Worm (Caenorhabditis elegans) whole organism, young adult: ENCODE measurements around the gene str-140.

Experiments used
- B0019.2 ChIP-seq: fragments of 200-800 bp; sonication (Bioruptor generic); conservative IDR thresholded peaks from 2 replicates; pipeline ENCODE4 v1.3.6; 2022; ENCODE audit warnings: missing genetic modification reagents, missing genetic modification characterization, missing compliant biosample characterization
- B0336.3 ChIP-seq: fragments of 200-800 bp; sonication (Bioruptor generic); IDR thresholded peaks from 2 replicates; pipeline ENCODE4 v1.3.6; 2022; ENCODE audit warnings: missing genetic modification characterization, missing compliant biosample characterization
- C17E4.6 ChIP-seq: fragments of 200-800 bp; sonication (Bioruptor generic); IDR thresholded peaks from 2 replicates; pipeline ENCODE4 v1.3.6; 2022; ENCODE audit warnings: missing genetic modification reagents, missing genetic modification characterization, missing compliant biosample characterization
- F10E7.11 ChIP-seq: sonication (generic microtip); optimal IDR thresholded peaks from 2 replicates; lab custom pipeline; 2017; ENCODE audit warnings: mild to moderate bottlenecking, missing genetic modification characterization, moderate library complexity, missing compliant biosample characterization
- F33H1.4 ChIP-seq: fragments of 200-800 bp; sonication (Bioruptor generic); IDR thresholded peaks from 2 replicates; pipeline ENCODE4 v1.3.6; 2022; ENCODE audit warnings: missing genetic modification reagents, missing genetic modification characterization, missing compliant biosample characterization
- F39B2.1 ChIP-seq: fragments of 200-800 bp; sonication (Bioruptor generic); IDR thresholded peaks from 2 replicates; pipeline ENCODE4 v1.3.6; 2022; ENCODE audit warnings: missing genetic modification reagents, missing genetic modification characterization, missing compliant biosample characterization
- F49E8.2 ChIP-seq: sonication (generic microtip); optimal IDR thresholded peaks from 3 replicates; lab custom pipeline; 2017; ENCODE audit warnings: missing genetic modification characterization, mild to moderate bottlenecking, missing compliant biosample characterization, antibody characterized with exemption, moderate library complexity; ENCODE audit not compliant: insufficient read depth
- F52B5.7 ChIP-seq: sonication (generic microtip); optimal IDR thresholded peaks from 2 replicates; lab custom pipeline; 2016; ENCODE audit warnings: mild to moderate bottlenecking, missing genetic modification characterization, missing compliant biosample characterization
- T26A5.8 ChIP-seq: sonication (generic microtip); optimal IDR thresholded peaks from 2 replicates; lab custom pipeline; 2016; ENCODE audit warnings: missing genetic modification characterization, missing compliant biosample characterization
- ZK185.1 ChIP-seq: sonication (generic microtip); optimal IDR thresholded peaks from 2 replicates; lab custom pipeline; 2016; ENCODE audit warnings: mild to moderate bottlenecking, missing genetic modification characterization, missing compliant biosample characterization; ENCODE audit not compliant: poor library complexity, severe bottlenecking
- aptf-2 ChIP-seq: fragments of 200-800 bp; sonication (Bioruptor generic); conservative IDR thresholded peaks from 2 replicates; pipeline ENCODE4 v1.3.6; 2022; ENCODE audit warnings: missing genetic modification reagents, missing genetic modification characterization, missing compliant biosample characterization
- atf-7 ChIP-seq: sonication (generic microtip); optimal IDR thresholded peaks from 2 replicates; lab custom pipeline; 2017; ENCODE audit warnings: mild to moderate bottlenecking, missing genetic modification characterization, missing compliant biosample characterization
- attf-6 ChIP-seq: fragments of 200-800 bp; sonication (Bioruptor generic); IDR thresholded peaks from 2 replicates; pipeline ENCODE4 v1.3.6; 2022; ENCODE audit warnings: missing genetic modification reagents, missing genetic modification characterization, missing compliant biosample characterization
- bed-1 ChIP-seq: fragments of 200-800 bp; sonication (Bioruptor generic); IDR thresholded peaks from 2 replicates; pipeline ENCODE4 v1.3.6; 2022; ENCODE audit warnings: missing genetic modification reagents, missing genetic modification characterization, missing compliant biosample characterization
- cebp-2 ChIP-seq: fragments of 200-800 bp; sonication (Bioruptor generic); IDR thresholded peaks from 2 replicates; pipeline ENCODE4 v1.3.6; 2022; ENCODE audit warnings: missing genetic modification characterization, missing compliant biosample characterization
- ceh-79 ChIP-seq: sonication (generic microtip); optimal IDR thresholded peaks from 2 replicates; lab custom pipeline; 2017; ENCODE audit warnings: mild to moderate bottlenecking, missing genetic modification characterization, missing compliant biosample characterization
- chd-7 ChIP-seq: sonication (generic microtip); optimal IDR thresholded peaks from 2 replicates; lab custom pipeline; 2016; ENCODE audit warnings: mild to moderate bottlenecking, missing genetic modification characterization, moderate library complexity, missing compliant biosample characterization
- dpl-1 ChIP-seq: fragments of 150-350 bp; optimal IDR thresholded peaks from 2 replicates; lab custom pipeline; 2014; ENCODE audit warnings: missing biosample characterization, missing genetic modification reagents, missing genetic modification characterization
- efl-1 ChIP-seq: fragments of 150-350 bp; optimal IDR thresholded peaks from 2 replicates; lab custom pipeline; 2014; ENCODE audit warnings: missing biosample characterization, missing genetic modification reagents, missing genetic modification characterization
- egl-18 ChIP-seq: fragments of 200-800 bp; sonication (Bioruptor generic); IDR thresholded peaks from 2 replicates; pipeline ENCODE4 v1.3.6; 2022; ENCODE audit warnings: missing genetic modification reagents, missing genetic modification characterization, missing compliant biosample characterization
- hmg-20 ChIP-seq: fragments of 200-800 bp; sonication (Bioruptor generic); IDR thresholded peaks from 2 replicates; pipeline ENCODE4 v1.3.6; 2022; ENCODE audit warnings: missing genetic modification reagents, missing genetic modification characterization, missing compliant biosample characterization
- hrde-1 ChIP-seq: sonication (generic microtip); optimal IDR thresholded peaks from 2 replicates; lab custom pipeline; 2016; ENCODE audit warnings: missing genetic modification characterization, mild to moderate bottlenecking, missing compliant biosample characterization, moderate library complexity, missing genotype, missing genetic modification reagents, borderline replicate concordance
- hsf-1 ChIP-seq: fragments of 200-800 bp; sonication (Bioruptor generic); IDR thresholded peaks from 2 replicates; pipeline ENCODE4 v1.3.6; 2022; ENCODE audit warnings: missing genetic modification reagents, missing genetic modification characterization, missing compliant biosample characterization
- let-526 ChIP-seq: fragments of 200-800 bp; sonication (Bioruptor generic); IDR thresholded peaks from 2 replicates; pipeline ENCODE4 v1.3.6; 2022; ENCODE audit warnings: missing genetic modification reagents, missing genetic modification characterization, missing compliant biosample characterization
- lin-35 ChIP-seq, 3 experiments: fragments of 150-350 bp in 2 of 3; sonication (generic microtip) in 1 of 3; optimal IDR thresholded peaks; 2 replicates each; lab custom pipeline; 2014 to 2018; ENCODE audit warnings: missing biosample characterization in 3 of 3, missing genetic modification characterization in 3 of 3, missing genetic modification reagents in 3 of 3
- lir-1 ChIP-seq: fragments of 200-800 bp; sonication (Bioruptor generic); conservative IDR thresholded peaks from 2 replicates; pipeline ENCODE4 v1.3.6; 2022; ENCODE audit warnings: missing genetic modification reagents, missing genetic modification characterization, missing compliant biosample characterization
- lsy-27 ChIP-seq: sonication (generic microtip); optimal IDR thresholded peaks from 2 replicates; lab custom pipeline; 2017; ENCODE audit warnings: missing genetic modification characterization, mild to moderate bottlenecking, missing compliant biosample characterization, antibody characterized with exemption, missing genotype, borderline replicate concordance; ENCODE audit not compliant: insufficient read depth
- madf-10 ChIP-seq: sonication (generic microtip); optimal IDR thresholded peaks from 2 replicates; lab custom pipeline; 2016; ENCODE audit warnings: mild to moderate bottlenecking, missing genetic modification characterization, missing compliant biosample characterization
- mel-28 ChIP-seq: sonication (generic microtip); optimal IDR thresholded peaks from 2 replicates; lab custom pipeline; 2016; ENCODE audit warnings: borderline replicate concordance, mild to moderate bottlenecking, missing genetic modification characterization, missing compliant biosample characterization
- mes-4 ChIP-seq: sonication (generic microtip); optimal IDR thresholded peaks from 2 replicates; lab custom pipeline; 2016; ENCODE audit warnings: missing genotype, missing genetic modification characterization, missing compliant biosample characterization
- nfya-2 ChIP-seq: fragments of 200-800 bp; sonication (Bioruptor generic); IDR thresholded peaks from 2 replicates; pipeline ENCODE4 v1.3.6; 2022; ENCODE audit warnings: missing genetic modification reagents, missing genetic modification characterization, missing compliant biosample characterization
- nfyb-1 ChIP-seq: fragments of 200-800 bp; sonication (Bioruptor generic); IDR thresholded peaks from 2 replicates; pipeline ENCODE4 v1.3.6; 2022; ENCODE audit warnings: missing genetic modification reagents, missing genetic modification characterization, missing compliant biosample characterization
- nhr-120 ChIP-seq: fragments of 200-800 bp; sonication (Bioruptor generic); IDR thresholded peaks from 2 replicates; pipeline ENCODE4 v1.3.6; 2022; ENCODE audit warnings: missing genetic modification characterization, missing compliant biosample characterization
- nhr-90 ChIP-seq: sonication (generic microtip); optimal IDR thresholded peaks from 2 replicates; lab custom pipeline; 2016; ENCODE audit warnings: missing genotype, mild to moderate bottlenecking, missing genetic modification characterization, missing compliant biosample characterization
- pbrm-1 ChIP-seq: fragments of 200-800 bp; sonication (Bioruptor generic); IDR thresholded peaks from 2 replicates; pipeline ENCODE4 v1.3.6; 2022; ENCODE audit warnings: missing genetic modification reagents, missing genetic modification characterization, missing compliant biosample characterization
- rcor-1 ChIP-seq: fragments of 200-800 bp; sonication (Bioruptor generic); IDR thresholded peaks from 2 replicates; pipeline ENCODE4 v1.3.6; 2022; ENCODE audit warnings: missing genetic modification reagents, missing genetic modification characterization, missing compliant biosample characterization
- repo-1 ChIP-seq: sonication (generic microtip); optimal IDR thresholded peaks from 2 replicates; lab custom pipeline; 2017; ENCODE audit warnings: mild to moderate bottlenecking, missing genetic modification characterization, missing compliant biosample characterization
- zfh-2 ChIP-seq: fragments of 200-800 bp; sonication (Bioruptor generic); conservative IDR thresholded peaks from 2 replicates; pipeline ENCODE4 v1.3.6; 2022; ENCODE audit warnings: missing genetic modification reagents, missing genetic modification characterization, missing compliant biosample characterization
- zim-3 ChIP-seq: sonication (generic microtip); optimal IDR thresholded peaks from 2 replicates; lab custom pipeline; 2017; ENCODE audit warnings: mild to moderate bottlenecking, missing genetic modification characterization, moderate library complexity, missing compliant biosample characterization
- ztf-18 ChIP-seq: sonication (generic microtip); optimal IDR thresholded peaks from 2 replicates; lab custom pipeline; 2016; ENCODE audit warnings: missing genotype, mild to moderate bottlenecking, missing genetic modification characterization, missing compliant biosample characterization
- ztf-6 ChIP-seq: fragments of 200-800 bp; sonication (Bioruptor generic); IDR thresholded peaks from 2 replicates; pipeline ENCODE4 v1.3.6; 2022; ENCODE audit warnings: missing genetic modification reagents, missing genetic modification characterization, missing compliant biosample characterization

Gene str-140

DNA sequence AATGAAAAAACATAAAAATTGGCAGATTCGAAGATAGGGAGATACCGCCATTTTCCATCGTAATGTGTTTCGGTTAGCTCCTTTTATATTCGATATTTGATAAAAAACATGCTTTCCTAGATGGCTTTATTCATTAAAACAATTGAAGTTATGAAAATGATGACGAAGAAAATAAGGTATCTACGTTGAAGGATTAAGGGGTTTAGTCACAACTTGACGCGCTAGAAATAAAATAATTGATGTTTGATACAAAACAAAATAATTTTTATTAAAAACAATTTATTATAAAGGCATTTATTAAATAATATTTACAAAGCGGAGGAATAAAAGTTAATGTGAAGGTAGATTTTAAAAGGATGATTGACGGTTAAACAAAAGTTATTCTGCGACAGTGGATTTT lies 22.9 kb upstream of the str-140 start, which contains the start of gene str-130:
TSS of gene str-130 (minus strand) at position 101 of the 400 bp plus-strand sequence.
- no peak for TF ChIP-seq nfya-2 (GFP tag; lab: Robert Waterston, UW)
- no peak for TF ChIP-seq dpl-1 (GFP tag; lab: Kevin White, UChicago)
- TF ChIP-seq lin-35 (GFP tag; optimal IDR thresholded peaks at IDR 0.05; lab: Kevin White, UChicago) = no peak
- TF ChIP-seq zim-3 = no peak
- TF ChIP-seq, all 124 proteins: peak for 0

DNA sequence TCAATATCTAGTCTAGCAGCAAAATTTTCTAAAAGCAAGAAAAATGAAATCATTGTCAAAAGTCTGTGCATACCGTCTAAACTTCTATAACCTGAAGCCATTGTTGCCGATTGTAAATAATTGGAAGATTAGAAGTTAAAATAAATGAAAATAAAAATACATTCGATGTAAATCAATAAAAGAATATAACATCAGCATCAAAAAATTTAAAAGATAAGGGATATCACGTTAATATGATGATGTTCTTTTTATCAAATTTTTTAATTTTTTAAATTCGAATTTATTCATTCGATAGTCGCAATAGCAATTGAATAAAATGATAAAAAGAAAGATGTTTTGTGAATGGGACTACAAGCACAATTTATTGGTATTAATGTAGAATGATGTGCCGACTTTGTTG lies 17.4 kb upstream of the str-140 start, which contains the start of gene C09H5.7:
TSS of gene C09H5.7 (minus strand) at position 101 of the 400 bp plus-strand sequence.
- TF ChIP-seq B0336.3 (GFP tag; lab: Robert Waterston, UW) (no peak), T26A5.8 (no peak), attf-6 (GFP tag; lab: Robert Waterston, UW) (no peak), nfyb-1 (GFP tag; lab: Robert Waterston, UW) (no peak), lir-1 (no peak), F49E8.2 (tag; lab: Kevin White, UChicago) (no peak), nhr-90 (no peak), C17E4.6 (GFP tag; lab: Robert Waterston, UW) (no peak), nhr-120 (GFP tag; lab: Robert Waterston, UW) (no peak), ztf-18 (tag; lab: Kevin White, UChicago) (no peak)

ce11 chrV:8081579-8081978 lies 13.9 kb upstream of the str-140 start, which contains the start of gene str-131:
Gene str-131, minus strand, starts transcription at chrV:8081679.
- no peak for TF ChIP-seq ztf-6 (GFP tag; lab: Robert Waterston, UW)
- TF ChIP-seq cebp-2 (GFP tag; lab: Robert Waterston, UW) = no peak
- TF ChIP-seq F39B2.1 (GFP tag; lab: Robert Waterston, UW) = no peak
- TF ChIP-seq zfh-2 (GFP tag; lab: Robert Waterston, UW) = no peak
- TF ChIP-seq hrde-1 (tag; lab: Kevin White, UChicago) = no peak
- TF ChIP-seq B0019.2 = no peak

ce11 chrV:8079813-8080212 lies 12.1 kb upstream of the str-140 start:
- TF ChIP-seq efl-1 (no peak), chd-7 (tag; lab: Kevin White, UChicago) (no peak), lir-1 (no peak), mes-4 (tag; lab: Kevin White, UChicago) (no peak), F10E7.11 (tag; lab: Kevin White, UChicago) (no peak), rcor-1 (GFP tag; lab: Robert Waterston, UW) (no peak), ceh-79 (no peak), let-526 (GFP tag; lab: Robert Waterston, UW) (no peak), hmg-20 (GFP tag; lab: Robert Waterston, UW) (no peak), aptf-2 (no peak), bed-1 (no peak), ztf-6 (GFP tag; lab: Robert Waterston, UW) (no peak), repo-1 (no peak), dpl-1 (GFP tag; lab: Kevin White, UChicago) (no peak), ZK185.1 (no peak), egl-18 (GFP tag; lab: Robert Waterston, UW) (no peak)
- TF ChIP-seq, all 124 proteins: peak for 0

DNA sequence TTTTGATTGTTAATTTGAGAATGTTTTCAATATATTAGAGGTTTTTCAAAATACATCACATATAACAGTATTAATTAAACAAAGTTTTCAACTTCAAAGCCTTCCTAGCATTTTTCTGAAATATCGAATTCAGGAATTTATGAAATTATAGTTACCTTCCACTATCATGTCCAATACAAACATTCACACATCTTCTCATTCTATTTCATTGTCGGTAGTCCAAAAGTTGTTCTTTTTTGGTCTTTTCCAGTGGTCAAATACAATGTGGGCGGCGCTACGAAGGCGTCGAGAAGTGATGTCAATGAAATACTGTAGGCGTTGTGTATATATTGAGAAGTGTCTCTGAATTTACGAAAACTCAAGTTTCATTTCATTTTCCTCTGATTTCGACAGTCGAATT lies 8.0 kb upstream of the str-140 start, which contains the start of gene catp-3:
TSS of gene catp-3 (plus strand) at position 301 of the 400 bp plus-strand sequence.
- no peak for TF ChIP-seq ztf-6 (GFP tag; lab: Robert Waterston, UW)
- no peak for TF ChIP-seq mel-28 (tag; lab: Kevin White, UChicago)
- no peak for TF ChIP-seq madf-10 (tag; lab: Kevin White, UChicago)
- TF ChIP-seq atf-7 (tag; lab: Kevin White, UChicago) = no peak
- no peak for TF ChIP-seq ZK185.1
- TF ChIP-seq lsy-27 (tag; lab: Kevin White, UChicago) = no peak
- TF ChIP-seq pbrm-1 = no peak
- no peak for TF ChIP-seq aptf-2
- TF ChIP-seq hsf-1 (GFP tag; lab: Robert Waterston, UW) = no peak
- no peak for TF ChIP-seq F52B5.7 (tag; lab: Kevin White, UChicago)
- no peak for TF ChIP-seq F33H1.4 (GFP tag; lab: Robert Waterston, UW)
- TF ChIP-seq, all 124 proteins: peak for 0
